Worm (Caenorhabditis elegans) whole organism, L3 larva: ENCODE results near the gene cyb-2.1.

Experiments used
- nhr-11 ChIP-seq: fragments of 150-350 bp; optimal IDR thresholded peaks from 2 replicates; lab custom pipeline; 2014; ENCODE audit warnings: missing biosample characterization, missing genetic modification characterization
- nhr-237 ChIP-seq: fragments of 150-350 bp; optimal IDR thresholded peaks from 2 replicates; lab custom pipeline; 2014; ENCODE audit warnings: missing biosample characterization, missing genetic modification characterization
- nhr-28 ChIP-seq: fragments of 150-350 bp; optimal IDR thresholded peaks from 2 replicates; lab custom pipeline; 2014; ENCODE audit warnings: missing biosample characterization, missing genetic modification characterization
- nhr-76 ChIP-seq: fragments of 150-350 bp; sonication (generic microtip); optimal IDR thresholded peaks from 5 replicates; lab custom pipeline; 2014; ENCODE audit warnings: missing biosample characterization, missing genetic modification characterization
- nhr-77 ChIP-seq: fragments of 150-350 bp; optimal IDR thresholded peaks from 2 replicates; lab custom pipeline; 2014; ENCODE audit warnings: missing biosample characterization, missing genetic modification characterization
- unc-39 ChIP-seq: sonication (generic microtip); optimal IDR thresholded peaks from 4 replicates; lab custom pipeline; 2017; ENCODE audit warnings: missing biosample characterization, missing genetic modification characterization
- unc-62 ChIP-seq: fragments of 150-350 bp; sonication (generic microtip); optimal IDR thresholded peaks from 4 replicates; lab custom pipeline; 2014; ENCODE audit warnings: missing biosample characterization, missing genetic modification reagents, missing genetic modification characterization

DNA sequence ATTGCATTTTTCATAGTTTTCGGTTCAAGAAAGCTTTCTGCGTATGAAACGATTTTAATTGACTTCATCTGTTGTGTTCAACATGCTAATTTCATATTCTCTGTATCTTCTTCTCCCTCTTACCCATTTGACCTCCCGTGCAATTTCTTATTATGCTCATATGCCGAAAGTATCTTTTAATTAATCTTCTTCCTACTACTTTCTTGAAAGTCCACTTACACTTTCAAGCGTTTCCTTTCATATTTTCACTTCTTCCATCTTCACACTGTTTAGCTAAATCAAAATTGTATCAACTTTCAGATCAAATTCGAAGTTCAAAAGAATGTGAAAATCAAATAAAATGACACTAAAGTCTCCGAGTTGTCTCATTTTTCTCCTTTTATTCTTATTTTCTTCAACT is 4.9 kb downstream of the cyb-2.1 start, which contains the start of gene F13H10.5:
- TF ChIP-seq nhr-28 (tag; lab: Kevin White, UChicago) (no peak), unc-39 (tag; lab: Kevin White, UChicago) (no peak), unc-62 (GFP tag; lab: Kevin White, UChicago) (no peak), nhr-237 (tag; lab: Kevin White, UChicago) (no peak), nhr-76 (no peak), nhr-11 (tag; lab: Kevin White, UChicago) (no peak), nhr-77 (no peak)
